Worm (Caenorhabditis elegans) whole organism, late embryonic: ENCODE measurements around the gene clec-257.

Source experiments
- C08G9.2 ChIP-seq: sonication (generic microtip); optimal IDR thresholded peaks from 2 replicates; lab custom pipeline; 2016; ENCODE audit warnings: mild to moderate bottlenecking, missing genetic modification characterization, moderate library complexity, missing compliant biosample characterization
- C38D4.7 ChIP-seq: fragments of 200-800 bp; sonication (Bioruptor generic); optimal IDR thresholded peaks from 2 replicates; lab custom pipeline; 2018; ENCODE audit warnings: mild to moderate bottlenecking, missing genetic modification characterization, moderate library complexity, missing compliant biosample characterization
- K02D7.2 ChIP-seq: sonication (generic microtip); optimal IDR thresholded peaks from 2 replicates; lab custom pipeline; 2017; ENCODE audit warnings: mild to moderate bottlenecking, missing genetic modification characterization, missing compliant biosample characterization
- K09A11.1 ChIP-seq: sonication (generic microtip); optimal IDR thresholded peaks from 2 replicates; lab custom pipeline; 2017; ENCODE audit warnings: antibody characterized with exemption, mild to moderate bottlenecking, missing genetic modification characterization, missing compliant biosample characterization; ENCODE audit not compliant: insufficient read depth
- Y22D7AL.16 ChIP-seq: sonication (generic microtip); optimal IDR thresholded peaks from 2 replicates; lab custom pipeline; 2016; ENCODE audit warnings: missing genetic modification characterization, missing compliant biosample characterization
- ahr-1 ChIP-seq: sonication (generic microtip); optimal IDR thresholded peaks from 2 replicates; lab custom pipeline; 2016; ENCODE audit warnings: missing genetic modification characterization, missing compliant biosample characterization
- ama-1 ChIP-seq: fragments of 150-350 bp; optimal IDR thresholded peaks from 2 replicates; lab custom pipeline; 2014
- ceh-18 ChIP-seq: sonication (generic microtip); optimal IDR thresholded peaks from 2 replicates; lab custom pipeline; 2016; ENCODE audit warnings: missing genetic modification characterization, missing compliant biosample characterization
- ceh-19 ChIP-seq: fragments of 200-800 bp; sonication (Bioruptor generic); optimal IDR thresholded peaks from 2 replicates; lab custom pipeline; 2018; ENCODE audit warnings: mild to moderate bottlenecking, missing genetic modification characterization, missing compliant biosample characterization
- ceh-2 ChIP-seq: sonication (generic microtip); optimal IDR thresholded peaks from 2 replicates; lab custom pipeline; 2016; ENCODE audit warnings: missing genotype, missing genetic modification characterization, missing compliant biosample characterization
- ceh-30 ChIP-seq: fragments of 150-350 bp; optimal IDR thresholded peaks from 2 replicates; lab custom pipeline; 2014; ENCODE audit warnings: missing biosample characterization, missing genetic modification characterization
- ceh-31 ChIP-seq: sonication (generic microtip); optimal IDR thresholded peaks from 2 replicates; lab custom pipeline; 2016; ENCODE audit warnings: missing genetic modification characterization, missing compliant biosample characterization
- ceh-34 ChIP-seq: sonication (generic microtip); optimal IDR thresholded peaks from 2 replicates; lab custom pipeline; 2016; ENCODE audit warnings: mild to moderate bottlenecking, missing genetic modification characterization, missing compliant biosample characterization
- ceh-45 ChIP-seq: fragments of 200-800 bp; sonication (Bioruptor generic); IDR thresholded peaks from 2 replicates; pipeline ENCODE4 v1.3.6; 2022; ENCODE audit warnings: missing genetic modification reagents, missing genetic modification characterization, missing compliant biosample characterization
- ceh-48 ChIP-seq: sonication (generic microtip); optimal IDR thresholded peaks from 2 replicates; lab custom pipeline; 2016; ENCODE audit warnings: missing genetic modification characterization, inconsistent platforms, missing compliant biosample characterization
- ceh-6 ChIP-seq: fragments of 200-800 bp; sonication (Bioruptor generic); optimal IDR thresholded peaks from 2 replicates; lab custom pipeline; 2018; ENCODE audit warnings: mild to moderate bottlenecking, missing genetic modification characterization, missing compliant biosample characterization
- ceh-9 ChIP-seq: sonication (generic microtip); optimal IDR thresholded peaks from 2 replicates; lab custom pipeline; 2016; ENCODE audit warnings: mild to moderate bottlenecking, missing genetic modification characterization, inconsistent platforms, missing compliant biosample characterization
- dve-1 ChIP-seq: sonication (generic microtip); optimal IDR thresholded peaks from 2 replicates; lab custom pipeline; 2017; ENCODE audit warnings: antibody characterized with exemption, mild to moderate bottlenecking, missing genetic modification characterization, missing compliant biosample characterization
- elt-2 ChIP-seq: sonication (generic microtip); optimal IDR thresholded peaks from 2 replicates; lab custom pipeline; 2016; ENCODE audit warnings: missing genetic modification reagents, missing genetic modification characterization, missing compliant biosample characterization
- elt-4 ChIP-seq: sonication (generic microtip); optimal IDR thresholded peaks from 2 replicates; lab custom pipeline; 2016; ENCODE audit warnings: missing genetic modification characterization, missing compliant biosample characterization
- eyg-1 ChIP-seq: sonication (generic microtip); optimal IDR thresholded peaks from 2 replicates; lab custom pipeline; 2016; ENCODE audit warnings: missing genotype, missing genetic modification characterization, missing compliant biosample characterization
- fkh-10 ChIP-seq: fragments of 150-350 bp; optimal IDR thresholded peaks from 2 replicates; lab custom pipeline; 2014; ENCODE audit warnings: missing biosample characterization, missing genetic modification reagents, missing genetic modification characterization
- fkh-6 ChIP-seq: sonication (generic microtip); optimal IDR thresholded peaks from 2 replicates; lab custom pipeline; 2016; ENCODE audit warnings: missing genetic modification characterization, missing compliant biosample characterization
- gmeb-2 ChIP-seq: sonication (generic microtip); optimal IDR thresholded peaks from 2 replicates; lab custom pipeline; 2016; ENCODE audit warnings: missing genetic modification characterization, inconsistent platforms, missing compliant biosample characterization
- hlh-13 ChIP-seq: fragments of 200-800 bp; sonication (Bioruptor generic); optimal IDR thresholded peaks from 2 replicates; lab custom pipeline; 2018; ENCODE audit warnings: mild to moderate bottlenecking, missing genetic modification characterization, missing compliant biosample characterization
- hlh-30 ChIP-seq: sonication (generic microtip); optimal IDR thresholded peaks from 2 replicates; lab custom pipeline; 2017; ENCODE audit warnings: antibody characterized with exemption, missing genetic modification characterization, missing compliant biosample characterization; ENCODE audit not compliant: insufficient read depth
- hlh-6 ChIP-seq: sonication (generic microtip); optimal IDR thresholded peaks from 2 replicates; lab custom pipeline; 2016; ENCODE audit warnings: missing genotype, missing genetic modification characterization, missing compliant biosample characterization
- hlh-8 ChIP-seq: sonication (generic microtip); optimal IDR thresholded peaks from 2 replicates; lab custom pipeline; 2016; ENCODE audit warnings: missing genotype, missing genetic modification characterization, missing compliant biosample characterization
- lim-6 ChIP-seq: sonication (generic microtip); optimal IDR thresholded peaks from 2 replicates; lab custom pipeline; 2016; ENCODE audit warnings: missing genetic modification characterization, missing compliant biosample characterization
- mec-3 ChIP-seq: sonication (generic microtip); optimal IDR thresholded peaks from 2 replicates; lab custom pipeline; 2016; ENCODE audit warnings: borderline replicate concordance, missing genetic modification characterization, missing compliant biosample characterization
- nhr-11 ChIP-seq: fragments of 150-350 bp; optimal IDR thresholded peaks from 2 replicates; lab custom pipeline; 2014; ENCODE audit warnings: missing biosample characterization, missing genetic modification characterization
- nhr-232 ChIP-seq: sonication (generic microtip); optimal IDR thresholded peaks from 2 replicates; lab custom pipeline; 2016; ENCODE audit warnings: missing genetic modification characterization, missing compliant biosample characterization
- npax-4 ChIP-seq: sonication (generic microtip); optimal IDR thresholded peaks from 2 replicates; lab custom pipeline; 2016; ENCODE audit warnings: missing genetic modification characterization, missing compliant biosample characterization
- pag-3 ChIP-seq: sonication (generic microtip); optimal IDR thresholded peaks from 2 replicates; lab custom pipeline; 2016; ENCODE audit warnings: missing compliant biosample characterization, missing genetic modification characterization, borderline replicate concordance
- pat-9 ChIP-seq: fragments of 200-800 bp; sonication (Bioruptor generic); optimal IDR thresholded peaks from 2 replicates; lab custom pipeline; 2018; ENCODE audit warnings: mild to moderate bottlenecking, missing genetic modification characterization, moderate library complexity, missing compliant biosample characterization
- pax-1 ChIP-seq: fragments of 150-350 bp; optimal IDR thresholded peaks from 2 replicates; lab custom pipeline; 2014; ENCODE audit warnings: missing biosample characterization, missing genetic modification characterization
- pha-2 ChIP-seq: sonication (generic microtip); optimal IDR thresholded peaks from 2 replicates; lab custom pipeline; 2017; ENCODE audit warnings: mild to moderate bottlenecking, missing genetic modification characterization, missing compliant biosample characterization
- pha-4 ChIP-seq: fragments of 150-350 bp; optimal IDR thresholded peaks from 2 replicates; lab custom pipeline; 2018; ENCODE audit warnings: missing biosample characterization, missing genetic modification reagents, missing genetic modification characterization
- pqm-1 ChIP-seq: sonication (generic microtip); optimal IDR thresholded peaks from 2 replicates; lab custom pipeline; 2016; ENCODE audit warnings: missing genetic modification characterization, missing compliant biosample characterization
- ref-2 ChIP-seq: sonication (generic microtip); optimal IDR thresholded peaks from 2 replicates; lab custom pipeline; 2016; ENCODE audit warnings: missing genetic modification characterization, missing compliant biosample characterization
- rnt-1 ChIP-seq: sonication (generic microtip); optimal IDR thresholded peaks from 2 replicates; lab custom pipeline; 2016; ENCODE audit warnings: missing genetic modification characterization, missing compliant biosample characterization
- syd-9 ChIP-seq: sonication (generic microtip); optimal IDR thresholded peaks from 2 replicates; lab custom pipeline; 2016; ENCODE audit warnings: mild to moderate bottlenecking, missing genetic modification characterization, moderate library complexity, missing compliant biosample characterization
- tbx-2 ChIP-seq: sonication (generic microtip); optimal IDR thresholded peaks from 2 replicates; lab custom pipeline; 2016; ENCODE audit warnings: missing genetic modification characterization, missing compliant biosample characterization
- tbx-7 ChIP-seq: sonication (generic microtip); optimal IDR thresholded peaks from 2 replicates; lab custom pipeline; 2016; ENCODE audit warnings: missing genotype, missing genetic modification characterization, missing compliant biosample characterization
- unc-3 ChIP-seq, 2 experiments: fragments of 200-800 bp in 1 of 2; sonication (Bioruptor generic) in 1 of 2; sonication (generic microtip) in 1 of 2; conservative IDR thresholded peaks in 1 of 2; optimal IDR thresholded peaks in 1 of 2; 2 replicates each; pipeline versions ENCODE4 v1.3.6 to Lab custom; 2016 to 2022; ENCODE audit warnings: missing compliant biosample characterization in 2 of 2, missing genetic modification characterization in 2 of 2, missing genetic modification reagents in 1 of 2
- unc-42 ChIP-seq: sonication (generic microtip); optimal IDR thresholded peaks from 2 replicates; lab custom pipeline; 2016; ENCODE audit warnings: missing genotype, missing genetic modification characterization, missing compliant biosample characterization
- unc-55 ChIP-seq: sonication (generic microtip); optimal IDR thresholded peaks from 2 replicates; lab custom pipeline; 2017; ENCODE audit warnings: missing biosample characterization, missing genetic modification reagents, missing genetic modification characterization
- unc-86 ChIP-seq: sonication (generic microtip); optimal IDR thresholded peaks from 2 replicates; lab custom pipeline; 2016; ENCODE audit warnings: missing genetic modification characterization, missing compliant biosample characterization
- zip-5 ChIP-seq: sonication (generic microtip); optimal IDR thresholded peaks from 2 replicates; lab custom pipeline; 2016; ENCODE audit warnings: missing genetic modification characterization, missing compliant biosample characterization
- ztf-16 ChIP-seq: sonication (generic microtip); optimal IDR thresholded peaks from 2 replicates; lab custom pipeline; 2017; ENCODE audit warnings: missing genetic modification characterization, missing compliant biosample characterization

Gene clec-257

ce11 chrV:18772761-18773160 is at the start of gene clec-257:
TSS of gene clec-257 (plus strand) at chrV:18773061.
- no peak for TF ChIP-seq nhr-232 (tag; lab: Kevin White, UChicago)
- no peak for TF ChIP-seq lim-6
- TF ChIP-seq ceh-18 (tag; lab: Kevin White, UChicago), result no peak
- TF ChIP-seq hlh-6 (tag; lab: Kevin White, UChicago), result no peak
- TF ChIP-seq C08G9.2 (tag; lab: Kevin White, UChicago), result no peak
- no peak for TF ChIP-seq unc-3 (GFP tag; conservative IDR thresholded peaks at IDR 0.05; lab: Robert Waterston, UW)
- TF ChIP-seq unc-3 (tag; optimal IDR thresholded peaks at IDR 0.05; lab: Kevin White, UChicago), result no peak
- TF ChIP-seq ceh-19, result no peak
- no peak for TF ChIP-seq ceh-31 (tag; lab: Kevin White, UChicago)
- no peak for TF ChIP-seq Y22D7AL.16
- no peak for TF ChIP-seq ceh-30 (tag; lab: Kevin White, UChicago)

ce11 chrV:18723604-18724003 is 49.3 kb upstream of the clec-257 start:
- TF ChIP-seq hlh-6 (tag; lab: Kevin White, UChicago) (no peak), ceh-2 (tag; lab: Kevin White, UChicago) (peak; percentile 7), pqm-1 (tag; lab: Kevin White, UChicago) (peak; percentile 65), hlh-8 (tag; lab: Kevin White, UChicago) (no peak), ceh-30 (tag; lab: Kevin White, UChicago) (peak; percentile 92), elt-4 (no peak), elt-2 (tag; lab: Kevin White, UChicago) (peak; percentile 14), syd-9 (tag; lab: Kevin White, UChicago) (peak; percentile 29), pha-2 (tag; lab: Kevin White, UChicago) (peak; percentile 59), pag-3 (no peak), unc-86 (tag; lab: Kevin White, UChicago) (peak; percentile 54), ceh-19 (peak; percentile 85), K02D7.2 (tag; lab: Kevin White, UChicago) (no peak), K09A11.1 (no peak), ama-1 (no peak), eyg-1 (tag; lab: Kevin White, UChicago) (no peak), ceh-45 (no peak), unc-3 (GFP tag; conservative IDR thresholded peaks at IDR 0.05; lab: Robert Waterston, UW) (no peak), unc-3 (tag; optimal IDR thresholded peaks at IDR 0.05; lab: Kevin White, UChicago) (no peak), ceh-18 (tag; lab: Kevin White, UChicago) (peak; percentile 31), unc-42 (tag; lab: Kevin White, UChicago) (peak; percentile 85), fkh-6 (peak; percentile 18), ceh-6 (GFP tag; lab: Kevin White, UChicago) (peak; percentile 27), rnt-1 (tag; lab: Kevin White, UChicago) (peak; percentile 21), hlh-30 (tag; lab: Kevin White, UChicago) (peak; percentile 67), dve-1 (peak; percentile 52), pat-9 (tag; lab: Kevin White, UChicago) (peak; percentile 49), fkh-10 (no peak), tbx-7 (no peak), C38D4.7 (GFP tag; lab: Kevin White, UChicago) (no peak), ref-2 (tag; lab: Kevin White, UChicago) (no peak), gmeb-2 (no peak), unc-55 (GFP tag; lab: Kevin White, UChicago) (peak; percentile 92), ceh-48 (tag; lab: Kevin White, UChicago) (peak; percentile 90), ahr-1 (tag; lab: Kevin White, UChicago) (no peak), hlh-13 (GFP tag; lab: Kevin White, UChicago) (no peak), npax-4 (tag; lab: Kevin White, UChicago) (no peak), ztf-16 (tag; lab: Kevin White, UChicago) (peak; percentile 26), pha-4 (tag; lab: Kevin White, UChicago) (no peak), pax-1 (peak; percentile 70), ceh-9 (tag; lab: Kevin White, UChicago) (no peak), tbx-2 (tag; lab: Kevin White, UChicago) (peak; percentile 90), mec-3 (tag; lab: Kevin White, UChicago) (no peak), nhr-232 (tag; lab: Kevin White, UChicago) (no peak), zip-5 (no peak), nhr-11 (no peak), ceh-34 (peak; percentile 50), Y22D7AL.16 (no peak)
